Worm (Caenorhabditis elegans): ENCODE results near the gene F07C3.3.

F07C3.3 gene

DNA sequence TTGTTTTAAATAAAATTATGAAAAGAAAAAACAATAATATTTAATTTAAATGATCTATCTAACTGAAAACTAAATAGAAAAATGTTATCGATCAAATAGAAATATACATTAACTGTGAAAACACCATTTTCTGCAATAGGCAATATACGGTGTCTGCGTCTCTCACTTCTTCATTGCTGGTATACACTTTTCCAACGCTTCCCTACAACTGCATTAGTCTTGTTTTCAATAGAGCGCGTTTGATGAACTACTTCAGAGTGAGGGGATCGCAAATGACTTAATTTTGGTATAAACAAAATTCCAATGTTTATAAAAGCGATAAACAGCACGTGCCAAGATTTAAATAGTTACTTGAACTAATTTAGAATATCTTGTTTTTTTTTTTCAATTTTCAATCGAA lies 19.7 kb downstream of the F07C3.3 start:
- TF ChIP-seq ceh-31 (tag; optimal IDR thresholded peaks at IDR 0.05), result peak; percentile 52
- TF ChIP-seq elt-2 (tag; optimal IDR thresholded peaks at IDR 0.05), result no peak
- TF ChIP-seq unc-42 (tag; optimal IDR thresholded peaks at IDR 0.05), result peak; percentile 96
- TF ChIP-seq tbx-2 (tag; optimal IDR thresholded peaks at IDR 0.05), result peak; percentile 22
- TF ChIP-seq unc-55 (GFP tag; optimal IDR thresholded peaks at IDR 0.05), result peak; percentile 43
- no peak for TF ChIP-seq pat-9 (tag; optimal IDR thresholded peaks at IDR 0.05)
- no peak for TF ChIP-seq sox-4 (tag; optimal IDR thresholded peaks at IDR 0.05)
- TF ChIP-seq dve-1 (tag; optimal IDR thresholded peaks at IDR 0.05), result peak; percentile 10
- no peak for TF ChIP-seq pqm-1 (tag; optimal IDR thresholded peaks at IDR 0.05)
- no peak for TF ChIP-seq F13H6.1 (tag; optimal IDR thresholded peaks at IDR 0.05)
- TF ChIP-seq ceh-18 (tag; optimal IDR thresholded peaks at IDR 0.05), result peak; percentile 17
- no peak for TF ChIP-seq T23F11.4 (GFP tag; optimal IDR thresholded peaks at IDR 0.05)
- peak; percentile 70 for TF ChIP-seq nfya-1 (tag; optimal IDR thresholded peaks at IDR 0.05)

- TF ChIP-seq ceh-19 (GFP tag; optimal IDR thresholded peaks at IDR 0.05) (no peak), che-1 (tag; optimal IDR thresholded peaks at IDR 0.05) (no peak), hlh-8 (tag; optimal IDR thresholded peaks at IDR 0.05) (no peak), gmeb-2 (tag; optimal IDR thresholded peaks at IDR 0.05) (no peak), ttx-3 (tag; optimal IDR thresholded peaks at IDR 0.05) (no peak), ceh-18 (tag; optimal IDR thresholded peaks at IDR 0.05) (no peak), dmd-4 (tag; optimal IDR thresholded peaks at IDR 0.05; ENCODE audit: borderline replicate concordance) (no peak), fax-1 (tag; optimal IDR thresholded peaks at IDR 0.05) (no peak), ceh-45 (GFP tag; IDR thresholded peaks at IDR 0.05) (no peak), ceh-30 (tag; optimal IDR thresholded peaks at IDR 0.05) (no peak), ceh-22 (tag; optimal IDR thresholded peaks at IDR 0.05) (no peak), odd-2 (tag; optimal IDR thresholded peaks at IDR 0.05) (no peak), Y22D7AL.16 (tag; optimal IDR thresholded peaks at IDR 0.05) (no peak)
Observed at ce11 chrV:9208878-9209277, 23.3 kb downstream of the F07C3.3 start.

DNA sequence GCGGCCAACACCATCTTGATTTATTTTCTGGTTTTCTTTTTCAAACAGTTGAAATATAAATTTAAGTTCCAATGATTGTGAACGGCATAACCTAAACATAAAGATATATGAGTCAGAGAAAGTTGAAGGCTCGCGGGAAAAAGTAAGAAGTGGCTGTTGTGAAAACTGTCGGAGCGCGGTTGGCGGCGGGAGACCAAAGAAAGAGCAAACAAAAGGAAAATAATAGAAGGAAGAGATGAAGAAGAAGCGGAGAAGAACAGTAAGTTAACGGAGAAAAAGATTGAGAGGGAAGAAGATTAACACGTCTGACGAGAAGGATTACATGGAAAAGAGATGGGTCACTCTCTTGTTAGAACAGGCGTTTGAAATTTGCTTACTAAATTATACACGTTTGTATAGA lies 24.8 kb downstream of the F07C3.3 start, which contains the start of gene inx-10:
TSS of gene inx-10 (minus strand) at position 101 of the 400 bp plus-strand sequence.
- TF ChIP-seq ceh-45 (GFP tag; IDR thresholded peaks at IDR 0.05), result no peak
- TF ChIP-seq nfya-1 (tag; optimal IDR thresholded peaks at IDR 0.05), result no peak
- no peak for TF ChIP-seq lim-6 (tag; optimal IDR thresholded peaks at IDR 0.05)
- TF ChIP-seq syd-9 (tag; optimal IDR thresholded peaks at IDR 0.05), result no peak
- no peak for TF ChIP-seq lin-11 (tag; optimal IDR thresholded peaks at IDR 0.05)
- TF ChIP-seq pax-1 (tag; optimal IDR thresholded peaks at IDR 0.05), result no peak
- no peak for TF ChIP-seq rnt-1 (tag; optimal IDR thresholded peaks at IDR 0.05)
- no peak for TF ChIP-seq sdc-2 (tag; optimal IDR thresholded peaks at IDR 0.05)
- no peak for TF ChIP-seq K09A11.1 (tag; optimal IDR thresholded peaks at IDR 0.05; ENCODE audit: insufficient read depth)
- TF ChIP-seq hlh-8 (tag; optimal IDR thresholded peaks at IDR 0.05), result no peak
- no peak for TF ChIP-seq mec-3 (tag; optimal IDR thresholded peaks at IDR 0.05; ENCODE audit: borderline replicate concordance)
- no peak for TF ChIP-seq ceh-24 (tag; optimal IDR thresholded peaks at IDR 0.05)
- no peak for TF ChIP-seq fkh-10 (GFP tag; optimal IDR thresholded peaks at IDR 0.05)
- no peak for TF ChIP-seq odd-2 (tag; optimal IDR thresholded peaks at IDR 0.05)
- TF ChIP-seq pha-4 (tag; optimal IDR thresholded peaks at IDR 0.05), result no peak
- no peak for TF ChIP-seq C08G9.2 (tag; optimal IDR thresholded peaks at IDR 0.05)
- no peak for TF ChIP-seq ttx-3 (tag; optimal IDR thresholded peaks at IDR 0.05)
- TF ChIP-seq hlh-6 (tag; optimal IDR thresholded peaks at IDR 0.05), result no peak

DNA sequence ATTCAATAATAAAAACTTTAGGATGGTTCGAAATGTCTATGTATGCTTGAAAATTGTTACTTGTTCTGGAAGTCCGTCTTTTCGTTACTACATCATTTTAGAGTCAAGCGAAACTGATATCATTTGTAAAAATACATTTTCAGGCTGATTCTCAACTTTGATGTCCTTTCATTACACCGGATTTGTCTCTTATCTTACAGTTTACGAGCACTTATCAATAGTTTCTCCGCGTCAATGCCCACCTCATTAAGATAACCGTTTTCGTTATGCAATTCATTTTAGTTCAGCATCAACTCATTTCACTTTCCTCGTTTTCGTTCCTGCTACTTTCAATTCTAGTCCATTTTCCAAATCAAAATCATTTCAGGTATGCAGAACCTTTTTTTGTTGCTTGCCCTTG lies 29.5 kb downstream of the F07C3.3 start, which contains the start of gene asp-2:
TSS of gene asp-2 (plus strand) at position 368 of the 400 bp plus-strand sequence.
- TF ChIP-seq nhr-232 (tag; optimal IDR thresholded peaks at IDR 0.05) (no peak), elt-2 (tag; optimal IDR thresholded peaks at IDR 0.05) (peak; percentile 69)

Data from whole organism, late embryonic.